Fruit fly (Drosophila melanogaster) whole organism, embryonic: ENCODE measurements around the gene CG9839.

Experiments used
- Asciz ChIP-seq: fragments of 200-800 bp; sonication (Bioruptor generic); optimal IDR thresholded peaks from 2 replicates; lab custom pipeline; 2017; ENCODE audit warnings: missing biosample characterization, mild to moderate bottlenecking, missing genetic modification characterization, missing genetic modification reagents
- B-H1 ChIP-seq: fragments of 200-800 bp; sonication (Bioruptor generic); IDR thresholded peaks from 3 replicates; pipeline ENCODE4 v1.3.6; 2022; ENCODE audit warnings: missing biosample characterization, missing genetic modification characterization
- CG10366 ChIP-seq: fragments of 200-800 bp; sonication (Bioruptor generic); IDR thresholded peaks from 2 replicates; pipeline ENCODE4 v1.3.6; 2022; ENCODE audit warnings: missing biosample characterization, missing genetic modification characterization
- CG10462 ChIP-seq: fragments of 200-800 bp; sonication (Bioruptor generic); optimal IDR thresholded peaks from 2 replicates; lab custom pipeline; 2016; ENCODE audit warnings: missing biosample characterization, missing genetic modification characterization
- CG11723 ChIP-seq: fragments of 200-800 bp; sonication (Bioruptor generic); optimal IDR thresholded peaks from 2 replicates; lab custom pipeline; 2017; ENCODE audit warnings: missing biosample characterization, mild to moderate bottlenecking, missing genetic modification characterization
- CG12155 ChIP-seq: fragments of 200-800 bp; sonication (Bioruptor generic); optimal IDR thresholded peaks from 3 replicates; lab custom pipeline; 2016; ENCODE audit warnings: missing biosample characterization, missing genetic modification characterization
- CG12744 ChIP-seq: fragments of 200-800 bp; sonication (Bioruptor generic); optimal IDR thresholded peaks from 2 replicates; lab custom pipeline; 2016; ENCODE audit warnings: missing biosample characterization, missing genetic modification characterization
- CG14860 ChIP-seq: fragments of 200-800 bp; sonication (Bioruptor generic); IDR thresholded peaks from 3 replicates; pipeline ENCODE4 v1.3.6; 2022; ENCODE audit warnings: missing biosample characterization, missing genetic modification characterization; ENCODE audit not compliant: partially characterized antibody
- CG1602 ChIP-seq: fragments of 200-800 bp; sonication (Bioruptor generic); optimal IDR thresholded peaks from 3 replicates; lab custom pipeline; 2016; ENCODE audit warnings: missing biosample characterization, missing genetic modification characterization
- CG17385 ChIP-seq: fragments of 200-800 bp; sonication (Bioruptor generic); optimal IDR thresholded peaks from 3 replicates; lab custom pipeline; 2018; ENCODE audit warnings: missing biosample characterization, mild to moderate bottlenecking, missing genetic modification characterization
- CG18476 ChIP-seq: fragments of 200-800 bp; sonication (Bioruptor generic); optimal IDR thresholded peaks from 2 replicates; lab custom pipeline; 2016; ENCODE audit warnings: missing biosample characterization, mild to moderate bottlenecking, missing genetic modification characterization
- CG31441 ChIP-seq: fragments of 200-800 bp; sonication (Bioruptor generic); IDR thresholded peaks from 2 replicates; pipeline ENCODE4 v1.3.6; 2022; ENCODE audit warnings: missing biosample characterization, missing genetic modification characterization
- CG3838 ChIP-seq: fragments of 200-800 bp; sonication (Bioruptor generic); optimal IDR thresholded peaks from 3 replicates; lab custom pipeline; 2016; ENCODE audit warnings: missing biosample characterization, missing genetic modification characterization
- CG3995 ChIP-seq: fragments of 200-800 bp; sonication (Bioruptor generic); optimal IDR thresholded peaks from 3 replicates; lab custom pipeline; 2016; ENCODE audit warnings: missing biosample characterization, missing genetic modification characterization
- CG4424 ChIP-seq: fragments of 200-800 bp; sonication (Bioruptor generic); optimal IDR thresholded peaks from 3 replicates; lab custom pipeline; 2016; ENCODE audit warnings: missing biosample characterization, missing genetic modification characterization
- CG4820 ChIP-seq: fragments of 200-800 bp; sonication (Bioruptor generic); optimal IDR thresholded peaks from 3 replicates; lab custom pipeline; 2016; ENCODE audit warnings: missing biosample characterization, missing genetic modification characterization
- CG6175 ChIP-seq: fragments of 200-800 bp; sonication (Bioruptor generic); IDR thresholded peaks from 3 replicates; pipeline ENCODE4 v1.3.6; 2022; ENCODE audit warnings: missing biosample characterization, missing genetic modification characterization
- CG6654 ChIP-seq: fragments of 200-800 bp; sonication (Bioruptor generic); optimal IDR thresholded peaks from 2 replicates; lab custom pipeline; 2017; ENCODE audit warnings: missing biosample characterization, mild to moderate bottlenecking, missing genetic modification characterization
- CG9215 ChIP-seq: fragments of 200-800 bp; sonication (Bioruptor generic); IDR thresholded peaks from 2 replicates; pipeline ENCODE4 v1.3.6; 2022; ENCODE audit warnings: missing biosample characterization, missing genetic modification characterization
- CHES-1-like ChIP-seq: fragments of 200-800 bp; sonication (Bioruptor generic); optimal IDR thresholded peaks from 2 replicates; lab custom pipeline; 2016; ENCODE audit warnings: missing biosample characterization, missing genetic modification characterization
- E2f1 ChIP-seq: fragments of 200-800 bp; sonication (Bioruptor generic); IDR thresholded peaks from 2 replicates; pipeline ENCODE4 v1.3.6; 2022; ENCODE audit warnings: missing biosample characterization, missing genetic modification characterization
- Gug ChIP-seq: fragments of 200-800 bp; sonication (Bioruptor generic); IDR thresholded peaks from 4 replicates; pipeline ENCODE4 v1.3.6; 2022; ENCODE audit warnings: missing biosample characterization, missing genetic modification characterization
- HHEX ChIP-seq: fragments of 200-800 bp; sonication (Bioruptor generic); optimal IDR thresholded peaks from 3 replicates; lab custom pipeline; 2017; ENCODE audit warnings: missing biosample characterization, mild to moderate bottlenecking, missing genetic modification characterization, missing genetic modification reagents
- Hand ChIP-seq: fragments of 200-800 bp; sonication (Bioruptor generic); optimal IDR thresholded peaks from 2 replicates; lab custom pipeline; 2017; ENCODE audit warnings: mild to moderate bottlenecking, missing biosample characterization, missing genetic modification reagents, missing genetic modification characterization
- Hey ChIP-seq: fragments of 200-800 bp; sonication (Bioruptor generic); optimal IDR thresholded peaks from 3 replicates; lab custom pipeline; 2018; ENCODE audit warnings: missing biosample characterization, mild to moderate bottlenecking, missing genetic modification characterization
- Ravus ChIP-seq: fragments of 200-800 bp; sonication (Bioruptor generic); IDR thresholded peaks from 2 replicates; pipeline ENCODE4 v1.3.6; 2022; ENCODE audit warnings: missing biosample characterization, missing genetic modification characterization
- Side ChIP-seq: fragments of 200-800 bp; sonication (Bioruptor generic); optimal IDR thresholded peaks from 2 replicates; lab custom pipeline; 2016; ENCODE audit warnings: missing biosample characterization, missing genetic modification characterization
- Trl ChIP-seq, 3 experiments: fragments of >200 bp in 2 of 3; fragments of 200-800 bp in 1 of 3; sonication (Bioruptor generic) in 1 of 3; optimal IDR thresholded peaks; 2 replicates in 1 of 3; 3 replicates in 2 of 3; lab custom pipeline; 2016 to 2017; ENCODE audit warnings: missing biosample characterization in 1 of 3, missing genetic modification characterization in 1 of 3
- chinmo ChIP-seq: fragments of 200-800 bp; sonication (Bioruptor generic); IDR thresholded peaks from 4 replicates; pipeline ENCODE4 v1.3.6; 2022; ENCODE audit warnings: missing biosample characterization, missing genetic modification characterization; ENCODE audit not compliant: partially characterized antibody
- ci ChIP-seq: fragments of 200-800 bp; sonication (Bioruptor generic); IDR thresholded peaks from 3 replicates; pipeline ENCODE4 v1.3.6; 2022; ENCODE audit warnings: missing biosample characterization, missing genetic modification characterization
- dpn ChIP-seq, 2 experiments: fragments of 200-800 bp; sonication (Bioruptor generic); optimal IDR thresholded peaks; 3 replicates each; lab custom pipeline; 2016; ENCODE audit warnings: missing biosample characterization in 2 of 2, missing genetic modification characterization in 2 of 2
- fd96Cb ChIP-seq: fragments of 200-800 bp; sonication (Bioruptor generic); optimal IDR thresholded peaks from 2 replicates; lab custom pipeline; 2018; ENCODE audit warnings: missing biosample characterization, mild to moderate bottlenecking, missing genetic modification characterization, moderate library complexity
- fru ChIP-seq: fragments of >200 bp; optimal IDR thresholded peaks from 2 replicates; lab custom pipeline; 2017
- ftz-f1 ChIP-seq: fragments of 200-800 bp; sonication (Bioruptor generic); optimal IDR thresholded peaks from 2 replicates; lab custom pipeline; 2016; ENCODE audit warnings: missing biosample characterization, missing genetic modification characterization
- ham ChIP-seq: fragments of 200-800 bp; sonication (Bioruptor generic); IDR thresholded peaks from 2 replicates; pipeline ENCODE4 v1.3.6; 2022; ENCODE audit warnings: missing biosample characterization, missing genetic modification characterization
- her ChIP-seq: fragments of 200-800 bp; sonication (Bioruptor generic); optimal IDR thresholded peaks from 2 replicates; lab custom pipeline; 2016; ENCODE audit warnings: missing biosample characterization, missing genetic modification characterization
- ind ChIP-seq: fragments of 200-800 bp; sonication (Bioruptor generic); optimal IDR thresholded peaks from 3 replicates; lab custom pipeline; 2016; ENCODE audit warnings: missing biosample characterization, missing genetic modification characterization
- jumu ChIP-seq: fragments of 200-800 bp; sonication (Bioruptor generic); optimal IDR thresholded peaks from 3 replicates; lab custom pipeline; 2016; ENCODE audit warnings: missing biosample characterization, missing genetic modification characterization
- nmo ChIP-seq: fragments of 200-800 bp; sonication (Bioruptor generic); optimal IDR thresholded peaks from 2 replicates; lab custom pipeline; 2018; ENCODE audit warnings: missing biosample characterization, mild to moderate bottlenecking, missing genetic modification characterization, moderate library complexity
- oc ChIP-seq: fragments of 200-800 bp; sonication (Bioruptor generic); optimal IDR thresholded peaks from 2 replicates; lab custom pipeline; 2018; ENCODE audit warnings: missing biosample characterization, mild to moderate bottlenecking, missing genetic modification characterization, moderate library complexity
- odd ChIP-seq: fragments of 200-800 bp; sonication (Bioruptor generic); optimal IDR thresholded peaks from 2 replicates; lab custom pipeline; 2017; ENCODE audit warnings: missing biosample characterization, mild to moderate bottlenecking, missing genetic modification characterization
- ranshi ChIP-seq: fragments of 200-800 bp; sonication (Bioruptor generic); IDR thresholded peaks from 2 replicates; pipeline ENCODE4 v1.3.6; 2022; ENCODE audit warnings: missing biosample characterization, missing genetic modification characterization
- sens ChIP-seq: fragments of 200-800 bp; sonication (Bioruptor generic); peaks from one replicate; lab custom pipeline; 2016; ENCODE audit warnings: missing biosample characterization, missing genetic modification characterization
- sim ChIP-seq: fragments of 200-800 bp; sonication (Bioruptor generic); IDR thresholded peaks from 2 replicates; pipeline ENCODE4 v1.3.6; 2022; ENCODE audit warnings: missing biosample characterization, missing genetic modification characterization
- sisA ChIP-seq: fragments of 200-800 bp; sonication (Bioruptor generic); IDR thresholded peaks from 2 replicates; pipeline ENCODE4 v1.3.6; 2022; ENCODE audit warnings: missing biosample characterization, missing genetic modification characterization
- ttk ChIP-seq: fragments of 200-800 bp; sonication (Bioruptor generic); IDR thresholded peaks from 2 replicates; pipeline ENCODE4 v2.1.2; 2022; ENCODE audit warnings: missing biosample characterization, missing genetic modification characterization
- twi ChIP-seq: fragments of 200-800 bp; optimal IDR thresholded peaks from 2 replicates; lab custom pipeline; 2019; ENCODE audit warnings: missing biosample characterization, mild to moderate bottlenecking, missing genetic modification characterization, moderate library complexity
- vvl ChIP-seq: fragments of 200-800 bp; sonication (Bioruptor generic); IDR thresholded peaks from 2 replicates; pipeline ENCODE4 v1.3.6; 2022; ENCODE audit warnings: missing biosample characterization, missing genetic modification characterization
- yki ChIP-seq: fragments of >200 bp; optimal IDR thresholded peaks from 3 replicates; lab custom pipeline; 2018
- z ChIP-seq: fragments of 200-800 bp; sonication (Bioruptor generic); IDR thresholded peaks from 3 replicates; pipeline ENCODE4 v1.3.6; 2022; ENCODE audit warnings: missing biosample characterization, missing genetic modification characterization
- zen2 ChIP-seq: fragments of 200-800 bp; sonication (Bioruptor generic); IDR thresholded peaks from 3 replicates; pipeline ENCODE4 v1.3.6; 2022; ENCODE audit warnings: missing biosample characterization, missing genetic modification characterization; ENCODE audit not compliant: partially characterized antibody

Gene CG9839

dm6 chr3R:8787538-8788282, 17.9 kb downstream of the CG9839 start (continued):
- TF ChIP-seq CG14860 (GFP tag; lab: Robert Waterston, UW) (no peak), CG31441 (GFP tag; lab: Robert Waterston, UW) (peak; percentile 52; the same call in 1 of the 2 replicates), CG3995 (no peak), Asciz (GFP tag; lab: Kevin White, UChicago) (peak; percentile 9), twi (no peak), CG4820 (GFP tag; lab: Kevin White, UChicago) (no peak), CHES-1-like (GFP tag; lab: Kevin White, UChicago) (no peak), yki (no peak), CG6175 (GFP tag; lab: Robert Waterston, UW) (0 out of 3 replicates have a peak, but pooled peaks have one; percentile 7), B-H1 (GFP tag; lab: Robert Waterston, UW) (no peak), HHEX (GFP tag; lab: Kevin White, UChicago) (no peak), CG6654 (GFP tag; lab: Kevin White, UChicago) (no peak), nmo (peak; percentile 29), ttk (GFP tag; lab: Robert Waterston, UW) (no peak), fru (lab: Kevin White, UChicago) (no peak), dpn (GFP tag; optimal IDR thresholded peaks at IDR 0.05; lab: Kevin White, UChicago) (no peak), CG10462 (GFP tag; lab: Kevin White, UChicago) (no peak), CG4424 (GFP tag; lab: Kevin White, UChicago) (no peak), E2f1 (GFP tag; lab: Robert Waterston, UW) (no peak), Trl (optimal IDR thresholded peaks at IDR 0.05; lab: Kevin White, UChicago) (no peak), Trl (GFP tag; optimal IDR thresholded peaks at IDR 0.05; lab: Kevin White, UChicago) (no peak), vvl (peak; percentile 64; the same call in 1 of the 2 replicates), Side (GFP tag; lab: Kevin White, UChicago) (no peak), oc (peak; percentile 59), fd96Cb (peak; percentile 23), ranshi (no peak), Gug (GFP tag; lab: Robert Waterston, UW) (no peak)

dm6 chr3R:8785451-8785850, 20.2 kb downstream of the CG9839 start:
- TF ChIP-seq CG11723 (no peak), CG3838 (GFP tag; lab: Kevin White, UChicago) (no peak), ind (no peak), sens (no peak), chinmo (0 out of 4 replicates have a peak, but pooled peaks have one; percentile 33), CG9215 (GFP tag; lab: Robert Waterston, UW) (no peak), CG10366 (GFP tag; lab: Robert Waterston, UW) (no peak), CG18476 (no peak), ci (GFP tag; lab: Robert Waterston, UW) (no peak), Hand (GFP tag; lab: Kevin White, UChicago) (no peak), odd (GFP tag; lab: Kevin White, UChicago) (no peak), z (GFP tag; lab: Robert Waterston, UW) (peak; percentile 95), CG1602 (GFP tag; lab: Kevin White, UChicago) (no peak), CG17385 (GFP tag; lab: Kevin White, UChicago) (no peak), ftz-f1 (GFP tag; lab: Kevin White, UChicago) (no peak), sisA (GFP tag; lab: Robert Waterston, UW) (no peak), zen2 (0 out of 3 replicates have a peak, but pooled peaks have one; percentile 19), her (GFP tag; lab: Kevin White, UChicago) (no peak), jumu (GFP tag; lab: Kevin White, UChicago) (no peak), Ravus (GFP tag; lab: Robert Waterston, UW) (no peak), CG12744 (GFP tag; lab: Kevin White, UChicago) (no peak), Hey (tag; lab: Kevin White, UChicago) (no peak), sim (GFP tag; lab: Robert Waterston, UW) (no peak), ham (no peak), CG12155 (GFP tag; lab: Kevin White, UChicago) (no peak)
